Fruit fly (Drosophila melanogaster): ENCODE data around the gene Trp1.
A peak's percentile ranks its signal among the peaks of the same experiment; 100 is the strongest.

Gene Trp1

DNA sequence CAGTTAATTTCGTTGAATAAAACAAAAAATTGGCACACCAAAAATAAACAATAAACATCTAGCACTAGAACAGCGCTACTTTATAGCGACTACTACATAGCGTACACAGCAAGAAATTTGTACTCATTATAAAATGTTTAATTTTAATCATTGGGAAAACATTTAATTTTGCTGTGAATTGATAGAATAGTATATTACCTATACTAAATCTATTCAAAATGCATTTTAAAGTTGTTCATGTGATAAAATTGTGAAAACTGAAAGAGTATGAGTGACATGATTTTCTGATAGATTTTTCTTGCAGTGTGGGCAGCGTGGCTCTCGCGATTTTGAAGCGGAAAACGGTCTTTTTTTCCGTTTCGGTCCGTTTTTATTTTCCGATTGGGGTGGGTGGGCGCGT, 52.1 kb downstream of the Trp1 start (continued):
- TF ChIP-seq CG6654 (GFP tag; optimal IDR thresholded peaks at IDR 0.05) (no peak), CG7372 (GFP tag; IDR thresholded peaks at IDR 0.05) (0 out of 2 replicates have a peak, but pooled peaks have one; percentile 18), CG8944 (GFP tag; optimal IDR thresholded peaks at IDR 0.05) (no peak), ems (GFP tag; optimal IDR thresholded peaks at IDR 0.05) (no peak), emc (GFP tag; optimal IDR thresholded peaks at IDR 0.05) (peak; percentile 6), CG2875 (GFP tag; optimal IDR thresholded peaks at IDR 0.05) (no peak), eve (GFP tag; optimal IDR thresholded peaks at IDR 0.05) (no peak), jumu (GFP tag; optimal IDR thresholded peaks at IDR 0.05) (no peak), CG15514 (GFP tag; optimal IDR thresholded peaks at IDR 0.05) (peak; percentile 4), CG12219 (GFP tag; optimal IDR thresholded peaks at IDR 0.05) (no peak), Elba2 (GFP tag; optimal IDR thresholded peaks at IDR 0.05) (no peak), CG3407 (GFP tag; optimal IDR thresholded peaks at IDR 0.05) (no peak), crc (GFP tag; optimal IDR thresholded peaks at IDR 0.05) (no peak), CG3281 (GFP tag; optimal IDR thresholded peaks at IDR 0.05) (no peak), CG1792 (GFP tag; optimal IDR thresholded peaks at IDR 0.05) (no peak), mirr (GFP tag; optimal IDR thresholded peaks at IDR 0.05) (no peak), scrt (GFP tag; optimal IDR thresholded peaks at IDR 0.05) (no peak), Meics (GFP tag; optimal IDR thresholded peaks at IDR 0.05) (peak; percentile 56), CG12104 (GFP tag; optimal IDR thresholded peaks at IDR 0.05) (no peak), sna (GFP tag; IDR thresholded peaks at IDR 0.05; ENCODE audit: partially characterized antibody) (no peak), Asciz (GFP tag; optimal IDR thresholded peaks at IDR 0.05) (no peak), CG12659 (GFP tag; optimal IDR thresholded peaks at IDR 0.05) (no peak), ssp (GFP tag; IDR thresholded peaks at IDR 0.05) (no peak), CG4820 (GFP tag; optimal IDR thresholded peaks at IDR 0.05) (no peak), tx (GFP tag; optimal IDR thresholded peaks at IDR 0.05) (no peak), Opbp (GFP tag; IDR thresholded peaks at IDR 0.05; ENCODE audit: partially characterized antibody) (no peak), ato (GFP tag; IDR thresholded peaks at IDR 0.05; ENCODE audit: partially characterized antibody) (no peak), CG14710 (tag; optimal IDR thresholded peaks at IDR 0.05) (no peak), CG32767 (GFP tag; IDR thresholded peaks at IDR 0.05) (no peak), Dref (GFP tag; IDR thresholded peaks at IDR 0.05) (no peak), CG4617 (GFP tag; optimal IDR thresholded peaks at IDR 0.05; ENCODE audit: borderline replicate concordance) (no peak), exex (tag; optimal IDR thresholded peaks at IDR 0.05) (no peak), oc (tag; optimal IDR thresholded peaks at IDR 0.05) (no peak), Ets65A (GFP tag) (peak; percentile 19), dysf (GFP tag; IDR thresholded peaks at IDR 0.05) (peak; percentile 63; the same call in 2 of the 3 replicates), slou (GFP tag; optimal IDR thresholded peaks at IDR 0.05) (no peak), Mrtf (GFP tag; IDR thresholded peaks at IDR 0.05) (no peak), unpg (GFP tag; optimal IDR thresholded peaks at IDR 0.05) (no peak), Hsf (GFP tag; optimal IDR thresholded peaks at IDR 0.05) (peak; percentile 8), cg (GFP tag; optimal IDR thresholded peaks at IDR 0.05) (no peak), CG17328 (GFP tag; IDR thresholded peaks at IDR 0.05) (no peak), vfl (GFP tag; optimal IDR thresholded peaks at IDR 0.05) (no peak), ase (GFP tag; IDR thresholded peaks at IDR 0.05) (no peak; the same call in 2 of the 3 replicates), CG10462 (GFP tag; optimal IDR thresholded peaks at IDR 0.05) (no peak), CG9215 (GFP tag; IDR thresholded peaks at IDR 0.05) (peak; percentile 37; the same call in 1 of the 2 replicates), gro (GFP tag; optimal IDR thresholded peaks at IDR 0.05) (no peak), gsb-n (tag; optimal IDR thresholded peaks at IDR 0.05) (no peak), CG12744 (GFP tag; optimal IDR thresholded peaks at IDR 0.05) (no peak), org-1 (GFP tag; optimal IDR thresholded peaks at IDR 0.05) (peak; percentile 18), chm (GFP tag; IDR thresholded peaks at IDR 0.05) (no peak), CG1647 (GFP tag; optimal IDR thresholded peaks at IDR 0.05) (no peak), CG18599 (GFP tag; optimal IDR thresholded peaks at IDR 0.05) (no peak)
